Fruit fly (Drosophila melanogaster) Kc167 (cell line): ENCODE measurements around the gene CG14546.

Source experiments
- Myc ChIP-seq: fragments of >200 bp; optimal IDR thresholded peaks from 2 replicates; lab custom pipeline; 2017; ENCODE audit warnings: missing external identifiers
- ttk ChIP-seq: sonication (Bioruptor generic); optimal IDR thresholded peaks from 2 replicates; lab custom pipeline; 2017; ENCODE audit warnings: missing external identifiers

dm6 chr3R:25961694-25962093 lies 39.3 kb upstream of the CG14546 start, which contains the start of gene boss:
- no peak for TF ChIP-seq ttk (lab: Kevin White, UChicago)
- TF ChIP-seq Myc: no peak
